Worm (Caenorhabditis elegans) whole organism, late embryonic: ENCODE measurements around the gene T26C12.1.
A peak's percentile ranks its signal among the peaks of the same experiment; 100 is the strongest.

Experiments
- C08G9.2 ChIP-seq: sonication (generic microtip); optimal IDR thresholded peaks from 2 replicates; lab custom pipeline; 2016; ENCODE audit warnings: mild to moderate bottlenecking, missing genetic modification characterization, moderate library complexity, missing compliant biosample characterization
- F13H6.1 ChIP-seq: sonication (generic microtip); optimal IDR thresholded peaks from 2 replicates; lab custom pipeline; 2016; ENCODE audit warnings: missing genetic modification characterization, missing compliant biosample characterization
- K02D7.2 ChIP-seq: sonication (generic microtip); optimal IDR thresholded peaks from 2 replicates; lab custom pipeline; 2017; ENCODE audit warnings: mild to moderate bottlenecking, missing genetic modification characterization, missing compliant biosample characterization
- T23F11.4 ChIP-seq: fragments of 200-800 bp; sonication (Bioruptor generic); optimal IDR thresholded peaks from 2 replicates; lab custom pipeline; 2018; ENCODE audit warnings: mild to moderate bottlenecking, missing genetic modification characterization, missing compliant biosample characterization
- Y22D7AL.16 ChIP-seq: sonication (generic microtip); optimal IDR thresholded peaks from 2 replicates; lab custom pipeline; 2016; ENCODE audit warnings: missing genetic modification characterization, missing compliant biosample characterization
- ahr-1 ChIP-seq: sonication (generic microtip); optimal IDR thresholded peaks from 2 replicates; lab custom pipeline; 2016; ENCODE audit warnings: missing genetic modification characterization, missing compliant biosample characterization
- ceh-14 ChIP-seq: sonication (generic microtip); optimal IDR thresholded peaks from 2 replicates; lab custom pipeline; 2016; ENCODE audit warnings: missing genotype, missing genetic modification characterization, missing compliant biosample characterization
- ceh-18 ChIP-seq: sonication (generic microtip); optimal IDR thresholded peaks from 2 replicates; lab custom pipeline; 2016; ENCODE audit warnings: missing genetic modification characterization, missing compliant biosample characterization
- ceh-2 ChIP-seq: sonication (generic microtip); optimal IDR thresholded peaks from 2 replicates; lab custom pipeline; 2016; ENCODE audit warnings: missing genotype, missing genetic modification characterization, missing compliant biosample characterization
- ceh-22 ChIP-seq: sonication (generic microtip); optimal IDR thresholded peaks from 2 replicates; lab custom pipeline; 2017; ENCODE audit warnings: missing biosample characterization, missing genetic modification characterization
- ceh-30 ChIP-seq: fragments of 150-350 bp; optimal IDR thresholded peaks from 2 replicates; lab custom pipeline; 2014; ENCODE audit warnings: missing biosample characterization, missing genetic modification characterization
- ceh-34 ChIP-seq: sonication (generic microtip); optimal IDR thresholded peaks from 2 replicates; lab custom pipeline; 2016; ENCODE audit warnings: mild to moderate bottlenecking, missing genetic modification characterization, missing compliant biosample characterization
- ceh-6 ChIP-seq: fragments of 200-800 bp; sonication (Bioruptor generic); optimal IDR thresholded peaks from 2 replicates; lab custom pipeline; 2018; ENCODE audit warnings: mild to moderate bottlenecking, missing genetic modification characterization, missing compliant biosample characterization
- ceh-9 ChIP-seq: sonication (generic microtip); optimal IDR thresholded peaks from 2 replicates; lab custom pipeline; 2016; ENCODE audit warnings: mild to moderate bottlenecking, missing genetic modification characterization, inconsistent platforms, missing compliant biosample characterization
- che-1 ChIP-seq: sonication (generic microtip); optimal IDR thresholded peaks from 2 replicates; lab custom pipeline; 2016; ENCODE audit warnings: mild to moderate bottlenecking, missing genetic modification characterization, missing compliant biosample characterization
- dmd-4 ChIP-seq: sonication (generic microtip); optimal IDR thresholded peaks from 2 replicates; lab custom pipeline; 2016; ENCODE audit warnings: borderline replicate concordance, missing genetic modification characterization, missing compliant biosample characterization
- dve-1 ChIP-seq: sonication (generic microtip); optimal IDR thresholded peaks from 2 replicates; lab custom pipeline; 2017; ENCODE audit warnings: antibody characterized with exemption, mild to moderate bottlenecking, missing genetic modification characterization, missing compliant biosample characterization
- elt-4 ChIP-seq: sonication (generic microtip); optimal IDR thresholded peaks from 2 replicates; lab custom pipeline; 2016; ENCODE audit warnings: missing genetic modification characterization, missing compliant biosample characterization
- ets-4 ChIP-seq: sonication (generic microtip); optimal IDR thresholded peaks from 2 replicates; lab custom pipeline; 2016; ENCODE audit warnings: missing genetic modification characterization, missing compliant biosample characterization
- fax-1 ChIP-seq: sonication (generic microtip); optimal IDR thresholded peaks from 2 replicates; lab custom pipeline; 2016; ENCODE audit warnings: missing genotype, missing genetic modification characterization, missing compliant biosample characterization
- fkh-10 ChIP-seq: fragments of 150-350 bp; optimal IDR thresholded peaks from 2 replicates; lab custom pipeline; 2014; ENCODE audit warnings: missing biosample characterization, missing genetic modification reagents, missing genetic modification characterization
- fkh-6 ChIP-seq: sonication (generic microtip); optimal IDR thresholded peaks from 2 replicates; lab custom pipeline; 2016; ENCODE audit warnings: missing genetic modification characterization, missing compliant biosample characterization
- gmeb-2 ChIP-seq: sonication (generic microtip); optimal IDR thresholded peaks from 2 replicates; lab custom pipeline; 2016; ENCODE audit warnings: missing genetic modification characterization, inconsistent platforms, missing compliant biosample characterization
- hlh-15 ChIP-seq: sonication (generic microtip); optimal IDR thresholded peaks from 2 replicates; lab custom pipeline; 2016; ENCODE audit warnings: missing genetic modification characterization, missing compliant biosample characterization
- hlh-30 ChIP-seq: sonication (generic microtip); optimal IDR thresholded peaks from 2 replicates; lab custom pipeline; 2017; ENCODE audit warnings: antibody characterized with exemption, missing genetic modification characterization, missing compliant biosample characterization; ENCODE audit not compliant: insufficient read depth
- hlh-6 ChIP-seq: sonication (generic microtip); optimal IDR thresholded peaks from 2 replicates; lab custom pipeline; 2016; ENCODE audit warnings: missing genotype, missing genetic modification characterization, missing compliant biosample characterization
- hlh-8 ChIP-seq: sonication (generic microtip); optimal IDR thresholded peaks from 2 replicates; lab custom pipeline; 2016; ENCODE audit warnings: missing genotype, missing genetic modification characterization, missing compliant biosample characterization
- lim-6 ChIP-seq: sonication (generic microtip); optimal IDR thresholded peaks from 2 replicates; lab custom pipeline; 2016; ENCODE audit warnings: missing genetic modification characterization, missing compliant biosample characterization
- lin-11 ChIP-seq: fragments of 200-800 bp; sonication (Bioruptor generic); optimal IDR thresholded peaks from 2 replicates; lab custom pipeline; 2018; ENCODE audit warnings: mild to moderate bottlenecking, missing genetic modification characterization, missing compliant biosample characterization
- madf-2 ChIP-seq: sonication (generic microtip); optimal IDR thresholded peaks from 2 replicates; lab custom pipeline; 2017; ENCODE audit warnings: missing genetic modification characterization, missing compliant biosample characterization
- mec-3 ChIP-seq: sonication (generic microtip); optimal IDR thresholded peaks from 2 replicates; lab custom pipeline; 2016; ENCODE audit warnings: borderline replicate concordance, missing genetic modification characterization, missing compliant biosample characterization
- nfya-1 ChIP-seq: sonication (generic microtip); optimal IDR thresholded peaks from 2 replicates; lab custom pipeline; 2017; ENCODE audit warnings: missing genetic modification characterization, mild to moderate bottlenecking, missing compliant biosample characterization, antibody characterized with exemption, moderate library complexity
- nhr-11 ChIP-seq: fragments of 150-350 bp; optimal IDR thresholded peaks from 2 replicates; lab custom pipeline; 2014; ENCODE audit warnings: missing biosample characterization, missing genetic modification characterization
- nhr-232 ChIP-seq: sonication (generic microtip); optimal IDR thresholded peaks from 2 replicates; lab custom pipeline; 2016; ENCODE audit warnings: missing genetic modification characterization, missing compliant biosample characterization
- npax-4 ChIP-seq: sonication (generic microtip); optimal IDR thresholded peaks from 2 replicates; lab custom pipeline; 2016; ENCODE audit warnings: missing genetic modification characterization, missing compliant biosample characterization
- pag-3 ChIP-seq: sonication (generic microtip); optimal IDR thresholded peaks from 2 replicates; lab custom pipeline; 2016; ENCODE audit warnings: missing compliant biosample characterization, missing genetic modification characterization, borderline replicate concordance
- pax-1 ChIP-seq: fragments of 150-350 bp; optimal IDR thresholded peaks from 2 replicates; lab custom pipeline; 2014; ENCODE audit warnings: missing biosample characterization, missing genetic modification characterization
- pha-2 ChIP-seq: sonication (generic microtip); optimal IDR thresholded peaks from 2 replicates; lab custom pipeline; 2017; ENCODE audit warnings: mild to moderate bottlenecking, missing genetic modification characterization, missing compliant biosample characterization
- pqm-1 ChIP-seq: sonication (generic microtip); optimal IDR thresholded peaks from 2 replicates; lab custom pipeline; 2016; ENCODE audit warnings: missing genetic modification characterization, missing compliant biosample characterization
- sdc-2 ChIP-seq: sonication (generic microtip); optimal IDR thresholded peaks from 2 replicates; lab custom pipeline; 2016; ENCODE audit warnings: missing genotype, missing genetic modification characterization, missing compliant biosample characterization
- sox-2 ChIP-seq: fragments of 200-800 bp; sonication (Bioruptor generic); IDR thresholded peaks from 2 replicates; pipeline ENCODE4 v1.3.6; 2022; ENCODE audit warnings: missing genetic modification reagents, missing genetic modification characterization, missing compliant biosample characterization
- syd-9 ChIP-seq: sonication (generic microtip); optimal IDR thresholded peaks from 2 replicates; lab custom pipeline; 2016; ENCODE audit warnings: mild to moderate bottlenecking, missing genetic modification characterization, moderate library complexity, missing compliant biosample characterization
- tbx-2 ChIP-seq: sonication (generic microtip); optimal IDR thresholded peaks from 2 replicates; lab custom pipeline; 2016; ENCODE audit warnings: missing genetic modification characterization, missing compliant biosample characterization
- tbx-7 ChIP-seq: sonication (generic microtip); optimal IDR thresholded peaks from 2 replicates; lab custom pipeline; 2016; ENCODE audit warnings: missing genotype, missing genetic modification characterization, missing compliant biosample characterization
- unc-3 ChIP-seq, 2 experiments: fragments of 200-800 bp in 1 of 2; sonication (Bioruptor generic) in 1 of 2; sonication (generic microtip) in 1 of 2; conservative IDR thresholded peaks in 1 of 2; optimal IDR thresholded peaks in 1 of 2; 2 replicates each; pipeline versions ENCODE4 v1.3.6 to Lab custom; 2016 to 2022; ENCODE audit warnings: missing compliant biosample characterization in 2 of 2, missing genetic modification characterization in 2 of 2, missing genetic modification reagents in 1 of 2
- unc-42 ChIP-seq: sonication (generic microtip); optimal IDR thresholded peaks from 2 replicates; lab custom pipeline; 2016; ENCODE audit warnings: missing genotype, missing genetic modification characterization, missing compliant biosample characterization
- unc-55 ChIP-seq: sonication (generic microtip); optimal IDR thresholded peaks from 2 replicates; lab custom pipeline; 2017; ENCODE audit warnings: missing biosample characterization, missing genetic modification reagents, missing genetic modification characterization
- unc-86 ChIP-seq: sonication (generic microtip); optimal IDR thresholded peaks from 2 replicates; lab custom pipeline; 2016; ENCODE audit warnings: missing genetic modification characterization, missing compliant biosample characterization
- zip-5 ChIP-seq: sonication (generic microtip); optimal IDR thresholded peaks from 2 replicates; lab custom pipeline; 2016; ENCODE audit warnings: missing genetic modification characterization, missing compliant biosample characterization

The T26C12.1 gene

DNA sequence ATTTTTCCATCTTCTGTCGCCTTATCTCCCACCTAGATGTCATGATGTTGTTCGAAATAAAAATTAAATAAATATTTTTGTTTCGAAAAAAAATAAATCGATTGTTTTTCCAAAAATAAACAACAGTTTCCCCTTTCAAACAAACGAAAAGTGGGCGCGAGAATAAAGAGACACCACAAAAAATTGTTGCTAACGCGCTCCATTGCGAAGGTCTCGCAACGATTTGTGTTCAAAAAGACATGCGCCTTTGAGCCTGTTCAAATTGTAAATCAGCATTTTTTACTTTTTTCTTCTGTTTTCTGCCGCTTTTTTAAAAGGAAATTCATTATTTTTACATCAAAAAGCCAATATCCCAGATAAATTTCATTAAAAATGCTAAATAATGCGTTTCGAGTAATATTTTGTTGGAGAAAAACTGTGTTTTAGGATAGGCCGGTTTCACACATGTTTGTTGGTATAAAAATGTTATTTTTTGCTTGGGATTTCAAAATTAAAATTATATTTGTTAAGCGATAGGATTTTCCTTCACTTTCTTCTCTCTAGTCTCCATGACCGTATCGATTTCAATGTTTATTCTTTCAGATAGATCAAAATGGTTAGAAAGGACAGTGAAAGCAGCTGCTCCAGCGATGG is 36.0 kb downstream of the T26C12.1 start, which contains the start of gene W08E12.7 (continued):
- TF ChIP-seq hlh-30 (tag; lab: Kevin White, UChicago) (peak; percentile 85), ceh-22 (tag; lab: Kevin White, UChicago) (no peak), Y22D7AL.16 (tag; lab: Kevin White, UChicago) (no peak), pqm-1 (tag; lab: Kevin White, UChicago) (peak; percentile 25), ceh-14 (peak; percentile 78), F13H6.1 (tag; lab: Kevin White, UChicago) (peak; percentile 57), unc-3 (GFP tag; conservative IDR thresholded peaks at IDR 0.05; lab: Robert Waterston, UW) (peak; percentile 49), unc-3 (tag; optimal IDR thresholded peaks at IDR 0.05; lab: Kevin White, UChicago) (peak; percentile 60), ets-4 (tag; lab: Kevin White, UChicago) (peak; percentile 84), ceh-18 (tag; lab: Kevin White, UChicago) (peak; percentile 87), mec-3 (tag; lab: Kevin White, UChicago) (no peak), madf-2 (peak; percentile 60), ceh-9 (tag; lab: Kevin White, UChicago) (no peak), ceh-34 (tag; lab: Kevin White, UChicago) (peak; percentile 91), pax-1 (tag; lab: Kevin White, UChicago) (peak; percentile 34), K02D7.2 (peak; percentile 3), nhr-11 (tag; lab: Kevin White, UChicago) (no peak), nfya-1 (peak; percentile 89), dve-1 (tag; lab: Kevin White, UChicago) (peak; percentile 74), syd-9 (tag; lab: Kevin White, UChicago) (peak; percentile 35), unc-86 (tag; lab: Kevin White, UChicago) (peak; percentile 70), unc-55 (peak; percentile 63), sdc-2 (tag; lab: Kevin White, UChicago) (peak; percentile 0), ceh-30 (peak; percentile 23), gmeb-2 (tag; lab: Kevin White, UChicago) (no peak), che-1 (tag; lab: Kevin White, UChicago) (peak; percentile 25), C08G9.2 (peak; percentile 65), unc-42 (tag; lab: Kevin White, UChicago) (peak; percentile 72), nhr-232 (tag; lab: Kevin White, UChicago) (no peak), ahr-1 (peak; percentile 25), npax-4 (peak; percentile 4), zip-5 (tag; lab: Kevin White, UChicago) (peak; percentile 47), pag-3 (tag; lab: Kevin White, UChicago) (no peak), fkh-10 (GFP tag; lab: Kevin White, UChicago) (no peak), dmd-4 (tag; lab: Kevin White, UChicago) (peak; percentile 69), hlh-15 (tag; lab: Kevin White, UChicago) (peak; percentile 41), hlh-8 (tag; lab: Kevin White, UChicago) (peak; percentile 84), fkh-6 (tag; lab: Kevin White, UChicago) (no peak), ceh-6 (peak; percentile 22)

DNA sequence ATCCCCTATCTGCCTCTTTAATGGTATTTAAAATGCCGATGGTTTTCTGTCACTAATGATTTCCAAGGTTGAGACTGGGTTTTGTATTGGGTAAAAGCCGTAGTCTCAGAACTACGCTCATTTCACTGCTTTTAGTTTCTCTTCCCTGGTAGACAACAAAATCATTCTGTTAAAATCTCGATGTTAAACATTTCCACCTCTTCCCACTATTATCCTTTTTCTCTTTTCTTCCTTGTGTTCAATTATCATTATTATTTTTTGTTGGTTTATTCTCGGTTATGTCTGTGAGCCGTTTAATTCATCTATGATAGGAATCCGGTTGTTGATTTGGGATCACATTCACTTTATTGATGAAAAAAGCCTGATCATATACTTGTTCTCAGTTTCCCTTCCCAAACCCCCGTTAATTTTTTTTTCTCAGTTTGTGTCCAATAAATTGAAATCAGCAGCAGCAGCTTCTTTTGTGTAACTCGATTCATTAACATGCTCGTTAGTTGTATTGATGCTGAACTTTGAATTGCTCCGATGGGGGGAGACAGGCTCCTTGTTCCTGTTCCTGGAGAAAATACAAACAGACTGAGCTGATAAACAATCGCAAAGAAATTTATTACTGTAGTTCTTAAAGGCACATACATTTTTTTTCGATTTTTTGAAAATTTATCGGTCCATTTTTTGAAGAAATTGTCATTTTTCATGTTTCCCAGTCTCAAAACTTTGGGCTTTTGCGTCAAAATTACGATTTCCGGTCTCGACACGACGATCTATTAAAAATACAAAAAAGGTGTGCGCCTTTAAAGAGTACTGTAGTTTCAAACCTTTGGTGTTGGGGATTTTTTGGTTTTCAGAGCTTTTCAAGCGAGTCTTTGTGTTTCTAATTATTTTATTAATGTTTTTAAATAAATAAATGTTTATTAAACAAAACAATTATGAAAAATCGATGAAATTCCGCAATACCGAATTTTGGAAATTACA is 38.2 kb downstream of the T26C12.1 start:
- TF ChIP-seq elt-4 (tag; lab: Kevin White, UChicago): no peak
- TF ChIP-seq dmd-4 (tag; lab: Kevin White, UChicago): no peak
- no peak for TF ChIP-seq pqm-1 (tag; lab: Kevin White, UChicago)
- TF ChIP-seq T23F11.4 (GFP tag; lab: Kevin White, UChicago): no peak
- no peak for TF ChIP-seq ceh-9 (tag; lab: Kevin White, UChicago)
- no peak for TF ChIP-seq sox-2 (GFP tag; lab: Robert Waterston, UW)
- no peak for TF ChIP-seq tbx-2 (tag; lab: Kevin White, UChicago)
- no peak for TF ChIP-seq ceh-30
- TF ChIP-seq lim-6: no peak
- TF ChIP-seq ceh-22 (tag; lab: Kevin White, UChicago): no peak
- TF ChIP-seq pax-1 (tag; lab: Kevin White, UChicago): no peak
- no peak for TF ChIP-seq lin-11 (tag; lab: Kevin White, UChicago)
- TF ChIP-seq ceh-2 (tag; lab: Kevin White, UChicago): no peak
- TF ChIP-seq pha-2: no peak
- TF ChIP-seq nhr-232 (tag; lab: Kevin White, UChicago): no peak
- no peak for TF ChIP-seq fax-1 (tag; lab: Kevin White, UChicago)
- no peak for TF ChIP-seq hlh-6 (tag; lab: Kevin White, UChicago)
- no peak for TF ChIP-seq unc-55
- TF ChIP-seq tbx-7 (tag; lab: Kevin White, UChicago): no peak
